Fruit fly (Drosophila melanogaster) S2 (cell line): ENCODE data around the gene CG1440.

ENCODE experiments used
- CG8478 ChIP-seq: fragments of >200 bp; optimal IDR thresholded peaks from 2 replicates; lab custom pipeline; 2018
- CTCF ChIP-seq, 2 experiments: fragments of >200 bp; optimal IDR thresholded peaks; 2 replicates each; lab custom pipeline; 2018

CG1440 gene

DNA sequence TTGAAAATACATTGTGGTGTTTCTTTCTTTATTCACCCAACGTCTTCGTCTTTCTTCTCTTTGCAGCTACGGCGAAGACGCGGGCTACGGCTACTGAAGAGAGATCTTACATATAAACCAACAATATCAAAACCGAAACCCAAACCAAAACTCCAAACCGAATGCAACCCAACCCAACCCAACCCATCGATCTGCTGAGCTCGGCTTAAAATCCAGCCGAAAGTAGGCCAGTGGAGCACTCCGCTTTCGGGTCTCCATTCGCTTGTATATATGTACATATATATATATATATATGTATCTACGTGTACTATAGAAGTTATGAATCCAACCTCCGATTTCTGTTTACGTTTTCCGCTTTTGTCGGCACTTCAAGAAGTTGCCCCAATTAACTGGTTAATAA lies 38.8 kb downstream of the CG1440 start:
- no peak for TF ChIP-seq CG8478 (lab: Kevin White, UChicago)
- TF ChIP-seq CTCF (optimal IDR thresholded peaks at IDR 0.05; lab: Kevin White, UChicago), result no peak

- TF ChIP-seq CG8478 (lab: Kevin White, UChicago), result no peak
- TF ChIP-seq CTCF (optimal IDR thresholded peaks at IDR 0.05; lab: Kevin White, UChicago), result no peak
Measured at dm6 chrX:8476817-8477216, 40.0 kb downstream of the CG1440 start, which contains the start of gene Cp7Fc. Gene Cp7Fc, plus strand, starts transcription at chrX:8477117.

DNA sequence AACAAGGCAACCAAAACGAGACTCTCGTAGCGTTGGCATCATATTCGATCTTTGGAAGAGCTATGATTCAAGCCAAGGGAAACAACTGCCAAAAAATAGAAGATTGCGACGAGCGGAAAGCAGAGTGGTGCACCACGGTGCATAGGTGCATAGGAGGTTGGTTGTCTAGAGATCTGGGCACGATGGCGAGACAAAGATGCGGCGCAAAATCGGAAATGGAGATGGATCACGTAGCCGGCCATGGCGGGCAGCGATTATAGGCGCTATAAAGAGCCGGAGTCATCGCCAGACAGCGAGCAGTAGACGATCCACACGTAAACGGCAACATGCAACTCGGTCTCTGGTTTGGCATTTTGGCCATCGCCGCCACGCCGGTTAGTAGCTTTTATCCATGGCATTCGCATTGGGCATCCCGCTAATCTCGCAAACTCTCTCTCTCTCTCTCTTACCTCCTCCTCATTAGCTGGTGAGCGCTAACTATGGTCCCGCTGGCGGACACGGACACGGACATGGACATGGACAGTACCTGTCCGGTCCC lies 42.2 kb downstream of the CG1440 start, which contains the start of gene Cp36:
TSS of gene Cp36 (plus strand) at position 289 of the 538 bp plus-strand sequence.
- TF ChIP-seq CTCF (optimal IDR thresholded peaks at IDR 0.05; lab: Kevin White, UChicago), result no peak
- TF ChIP-seq CG8478 (lab: Kevin White, UChicago), result no peak

DNA sequence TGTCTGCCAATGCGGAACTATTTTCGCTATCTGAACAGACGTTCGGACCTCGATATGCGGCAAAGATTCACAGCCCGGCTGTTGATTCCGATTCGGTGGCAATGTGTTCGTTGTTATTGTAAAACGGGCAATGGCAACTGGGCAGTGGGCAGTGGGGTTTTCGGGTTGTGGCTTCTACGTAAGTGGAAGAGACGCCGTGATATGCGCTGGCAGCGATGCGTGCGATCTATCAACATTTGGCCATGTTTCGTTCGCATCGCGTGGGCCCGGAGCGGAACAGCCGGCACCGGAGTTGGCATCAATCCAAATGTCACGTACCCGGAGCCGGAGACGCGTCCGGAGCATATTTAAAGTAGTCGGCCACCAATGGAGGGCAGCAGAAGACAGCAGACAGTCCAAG lies 44.6 kb downstream of the CG1440 start, which contains the start of gene Cp38:
TSS of gene Cp38 (plus strand) at position 376 of the 400 bp plus-strand sequence.
- no peak for TF ChIP-seq CTCF (optimal IDR thresholded peaks at IDR 0.05; lab: Kevin White, UChicago)
- no peak for TF ChIP-seq CG8478 (lab: Kevin White, UChicago)

- TF ChIP-seq CTCF (optimal IDR thresholded peaks at IDR 0.05; lab: Kevin White, UChicago) (no peak), CG8478 (lab: Kevin White, UChicago) (no peak)
Measured at dm6 chrX:8483671-8484070, 46.8 kb downstream of the CG1440 start, which contains the start of gene CG33223. Gene CG33223, minus strand, starts transcription at chrX:8483885.

- TF ChIP-seq CTCF (optimal IDR thresholded peaks at IDR 0.05; lab: Kevin White, UChicago) (no peak), CG8478 (lab: Kevin White, UChicago) (no peak)
Measured at dm6 chrX:8484778-8485177, 47.9 kb downstream of the CG1440 start.

- TF ChIP-seq CTCF (optimal IDR thresholded peaks at IDR 0.05; lab: Kevin White, UChicago) (no peak), CG8478 (lab: Kevin White, UChicago) (no peak)
Measured at dm6 chrX:8489048-8489447, 52.2 kb downstream of the CG1440 start, which contains the start of gene CG33181. Gene CG33181, plus strand, starts transcription at chrX:8489348.

- TF ChIP-seq CG8478 (lab: Kevin White, UChicago), result no peak
- no peak for TF ChIP-seq CTCF (optimal IDR thresholded peaks at IDR 0.05; lab: Kevin White, UChicago)
Measured at dm6 chrX:8489485-8489970, 52.7 kb downstream of the CG1440 start, which contains the start of gene otu. Gene otu, minus strand, starts transcription at chrX:8489535.

DNA sequence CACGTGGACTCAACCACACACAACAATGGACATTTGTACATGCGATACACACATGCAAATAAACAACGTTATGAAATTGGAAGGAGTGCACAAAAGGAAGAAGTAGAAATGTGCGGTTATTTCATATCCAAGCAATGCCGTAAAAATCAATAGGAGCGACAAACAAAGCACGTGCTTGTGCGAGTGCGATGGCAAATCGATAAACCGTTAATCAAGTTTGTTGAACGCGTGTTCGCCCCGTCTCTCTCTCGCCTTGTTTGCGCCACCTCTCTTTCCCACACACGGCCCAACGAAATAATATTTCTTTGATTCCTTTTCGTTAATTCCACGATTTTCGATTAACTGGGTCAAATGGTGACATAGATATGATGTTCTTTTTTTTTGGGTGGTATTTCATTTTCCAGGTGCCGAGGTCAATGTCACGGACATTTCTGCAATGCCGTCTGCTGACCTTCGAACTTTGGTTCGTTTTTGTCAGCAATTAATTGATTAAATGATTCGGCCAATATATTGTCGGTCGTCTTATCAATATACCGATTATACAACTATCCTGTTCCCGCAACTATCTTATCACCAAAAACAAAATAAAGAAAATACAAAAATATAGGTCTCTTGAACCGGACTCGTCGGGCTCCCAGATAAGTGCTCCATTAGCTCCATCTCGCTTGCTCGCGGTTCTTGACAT lies 53.6 kb downstream of the CG1440 start:
- no peak for TF ChIP-seq CG8478 (lab: Kevin White, UChicago)
- TF ChIP-seq CTCF (optimal IDR thresholded peaks at IDR 0.05; lab: Kevin White, UChicago), result no peak
